Fruit fly (Drosophila melanogaster) whole organism, embryonic: ENCODE results near the gene Ugt37A2.

Experiments used
- CG10209 ChIP-seq: fragments of 200-800 bp; sonication (Bioruptor generic); optimal IDR thresholded peaks from 3 replicates; lab custom pipeline; 2017; ENCODE audit warnings: missing biosample characterization, mild to moderate bottlenecking, missing genetic modification characterization, missing genetic modification reagents
- CG11398 ChIP-seq: fragments of 200-800 bp; sonication (Bioruptor generic); optimal IDR thresholded peaks from 2 replicates; lab custom pipeline; 2016; ENCODE audit warnings: missing biosample characterization, missing genetic modification characterization
- CG12071 ChIP-seq: fragments of 200-800 bp; sonication (Bioruptor generic); optimal IDR thresholded peaks from 3 replicates; lab custom pipeline; 2018; ENCODE audit warnings: missing biosample characterization, mild to moderate bottlenecking, missing genetic modification characterization
- CG12659 ChIP-seq: fragments of 200-800 bp; sonication (Bioruptor generic); optimal IDR thresholded peaks from 3 replicates; lab custom pipeline; 2017; ENCODE audit warnings: mild to moderate bottlenecking, missing biosample characterization, missing genetic modification reagents, missing genetic modification characterization
- CG13287 ChIP-seq: fragments of 200-800 bp; sonication (Bioruptor generic); IDR thresholded peaks from 2 replicates; pipeline ENCODE4 v1.3.6; 2022; ENCODE audit warnings: missing biosample characterization, missing genetic modification characterization; ENCODE audit not compliant: partially characterized antibody
- CG13424 ChIP-seq: fragments of 200-800 bp; sonication (Bioruptor generic); optimal IDR thresholded peaks from 2 replicates; lab custom pipeline; 2019; ENCODE audit warnings: missing biosample characterization, mild to moderate bottlenecking, missing genetic modification characterization, moderate library complexity
- CG14860 ChIP-seq: fragments of 200-800 bp; sonication (Bioruptor generic); IDR thresholded peaks from 3 replicates; pipeline ENCODE4 v1.3.6; 2022; ENCODE audit warnings: missing biosample characterization, missing genetic modification characterization; ENCODE audit not compliant: partially characterized antibody
- CG1529 ChIP-seq: fragments of 200-800 bp; sonication (Bioruptor generic); optimal IDR thresholded peaks from 3 replicates; lab custom pipeline; 2018; ENCODE audit warnings: missing biosample characterization, missing genetic modification characterization
- CG15514 ChIP-seq: fragments of 200-800 bp; sonication (Bioruptor generic); optimal IDR thresholded peaks from 3 replicates; lab custom pipeline; 2017; ENCODE audit warnings: missing biosample characterization, missing genetic modification characterization, mild to moderate bottlenecking, moderate library complexity, missing genetic modification reagents
- CG1602 ChIP-seq: fragments of 200-800 bp; sonication (Bioruptor generic); optimal IDR thresholded peaks from 3 replicates; lab custom pipeline; 2016; ENCODE audit warnings: missing biosample characterization, missing genetic modification characterization
- CG16779 ChIP-seq: fragments of 200-800 bp; sonication (Bioruptor generic); IDR thresholded peaks from 2 replicates; pipeline ENCODE4 v1.3.6; 2022; ENCODE audit warnings: missing biosample characterization, missing genetic modification characterization
- CG2889 ChIP-seq: fragments of 200-800 bp; sonication (Bioruptor generic); IDR thresholded peaks from 3 replicates; pipeline ENCODE4 v1.3.6; 2022; ENCODE audit warnings: missing biosample characterization, missing genetic modification characterization
- CG31224 ChIP-seq: fragments of 200-800 bp; sonication (Bioruptor generic); IDR thresholded peaks from 2 replicates; pipeline ENCODE4 v1.3.6; 2022; ENCODE audit warnings: missing biosample characterization, missing genetic modification characterization
- CG3407 ChIP-seq: fragments of 200-800 bp; sonication (Bioruptor generic); optimal IDR thresholded peaks from 2 replicates; lab custom pipeline; 2018; ENCODE audit warnings: missing biosample characterization, mild to moderate bottlenecking, missing genetic modification characterization
- CG42726 ChIP-seq: fragments of 200-800 bp; sonication (Bioruptor generic); IDR thresholded peaks from 2 replicates; pipeline ENCODE4 v1.3.6; 2022; ENCODE audit warnings: missing biosample characterization, missing genetic modification characterization; ENCODE audit not compliant: partially characterized antibody
- CG5180 ChIP-seq: fragments of 200-800 bp; sonication (Bioruptor generic); optimal IDR thresholded peaks from 3 replicates; lab custom pipeline; 2017; ENCODE audit warnings: missing biosample characterization, missing genetic modification characterization, mild to moderate bottlenecking, moderate library complexity, missing genetic modification reagents
- CG6765 ChIP-seq: fragments of 200-800 bp; sonication (Bioruptor generic); optimal IDR thresholded peaks from 3 replicates; lab custom pipeline; 2017; ENCODE audit warnings: missing biosample characterization, mild to moderate bottlenecking, missing genetic modification characterization
- CG8281 ChIP-seq: fragments of 200-800 bp; sonication (Bioruptor generic); optimal IDR thresholded peaks from 2 replicates; lab custom pipeline; 2018; ENCODE audit warnings: missing biosample characterization, mild to moderate bottlenecking, missing genetic modification characterization, moderate library complexity
- CG8290 ChIP-seq, 3 experiments: fragments of 200-800 bp; sonication (Bioruptor generic); optimal IDR thresholded peaks; 2 replicates each; lab custom pipeline; 2016 to 2019; ENCODE audit warnings: missing biosample characterization in 3 of 3, missing genetic modification characterization in 3 of 3, mild to moderate bottlenecking in 2 of 3, moderate library complexity in 1 of 3
- CG9437 ChIP-seq: fragments of 200-800 bp; sonication (Bioruptor generic); optimal IDR thresholded peaks from 2 replicates; lab custom pipeline; 2018; ENCODE audit warnings: missing biosample characterization, mild to moderate bottlenecking, missing genetic modification characterization
- CoRest ChIP-seq: fragments of 200-800 bp; sonication (Bioruptor generic); optimal IDR thresholded peaks from 3 replicates; lab custom pipeline; 2018; ENCODE audit warnings: missing biosample characterization, mild to moderate bottlenecking, missing genetic modification characterization, moderate library complexity
- CrebB ChIP-seq: fragments of 200-800 bp; sonication (Bioruptor generic); optimal IDR thresholded peaks from 3 replicates; lab custom pipeline; 2018; ENCODE audit warnings: missing biosample characterization, mild to moderate bottlenecking, missing genetic modification characterization
- Dek ChIP-seq: fragments of 200-800 bp; sonication (Bioruptor generic); optimal IDR thresholded peaks from 3 replicates; lab custom pipeline; 2019; ENCODE audit warnings: missing biosample characterization, mild to moderate bottlenecking, missing genetic modification characterization, moderate library complexity
- Ets97D ChIP-seq: fragments of 200-800 bp; sonication (Bioruptor generic); optimal IDR thresholded peaks from 3 replicates; lab custom pipeline; 2016; ENCODE audit warnings: missing biosample characterization, missing genetic modification characterization
- H15 ChIP-seq: fragments of 200-800 bp; sonication (Bioruptor generic); IDR thresholded peaks from 3 replicates; pipeline ENCODE4 v1.3.6; 2022; ENCODE audit warnings: missing biosample characterization, missing genetic modification characterization
- Optix ChIP-seq: fragments of 200-800 bp; sonication (Bioruptor generic); IDR thresholded peaks from 3 replicates; pipeline ENCODE4 v1.3.6; 2022; ENCODE audit warnings: missing biosample characterization, missing genetic modification characterization
- Poxn ChIP-seq: fragments of 200-800 bp; sonication (Bioruptor generic); IDR thresholded peaks from 2 replicates; pipeline ENCODE4 v1.3.6; 2022; ENCODE audit warnings: missing biosample characterization, missing genetic modification characterization
- Scr ChIP-seq: fragments of 200-800 bp; sonication (Bioruptor generic); IDR thresholded peaks from 2 replicates; pipeline ENCODE4 v1.3.6; 2022; ENCODE audit warnings: missing biosample characterization, missing genetic modification characterization; ENCODE audit not compliant: partially characterized antibody
- Xrp1 ChIP-seq: fragments of 200-800 bp; sonication (Bioruptor generic); IDR thresholded peaks from 2 replicates; pipeline ENCODE4 v1.3.6; 2022; ENCODE audit warnings: missing biosample characterization, missing genetic modification characterization
- YL-1 ChIP-seq: fragments of 200-800 bp; sonication (Bioruptor generic); optimal IDR thresholded peaks from 3 replicates; lab custom pipeline; 2017; ENCODE audit warnings: missing biosample characterization, mild to moderate bottlenecking, missing genetic modification characterization
- abd-A ChIP-seq: fragments of 200-800 bp; sonication (Bioruptor generic); optimal IDR thresholded peaks from 3 replicates; lab custom pipeline; 2019; ENCODE audit warnings: missing biosample characterization, mild to moderate bottlenecking, missing genetic modification characterization, moderate library complexity
- gce ChIP-seq: fragments of 200-800 bp; sonication (Bioruptor generic); IDR thresholded peaks from 3 replicates; pipeline ENCODE4 v1.3.6; 2022; ENCODE audit warnings: missing biosample characterization, missing genetic modification characterization
- gem ChIP-seq: fragments of 200-800 bp; sonication (Bioruptor generic); optimal IDR thresholded peaks from 2 replicates; lab custom pipeline; 2019; ENCODE audit warnings: missing biosample characterization, mild to moderate bottlenecking, missing genetic modification characterization, moderate library complexity
- nau ChIP-seq: fragments of 200-800 bp; sonication (Bioruptor generic); optimal IDR thresholded peaks from 3 replicates; lab custom pipeline; 2017; ENCODE audit warnings: missing biosample characterization, mild to moderate bottlenecking, missing genetic modification characterization, missing genetic modification reagents
- nerfin-1 ChIP-seq: fragments of 200-800 bp; sonication (Bioruptor generic); optimal IDR thresholded peaks from 3 replicates; lab custom pipeline; 2019; ENCODE audit warnings: missing biosample characterization, mild to moderate bottlenecking, missing genetic modification characterization, moderate library complexity
- org-1 ChIP-seq: fragments of 200-800 bp; sonication (Bioruptor generic); optimal IDR thresholded peaks from 2 replicates; lab custom pipeline; 2017; ENCODE audit warnings: missing biosample characterization, missing genetic modification characterization
- peb ChIP-seq: fragments of 200-800 bp; sonication (Bioruptor generic); IDR thresholded peaks from 2 replicates; pipeline ENCODE4 v1.3.6; 2022; ENCODE audit warnings: missing biosample characterization, missing genetic modification characterization
- pho ChIP-seq: fragments of 200-800 bp; sonication (Bioruptor generic); optimal IDR thresholded peaks from 2 replicates; lab custom pipeline; 2016; ENCODE audit warnings: missing biosample characterization, missing genetic modification characterization
- pum ChIP-seq: fragments of 200-800 bp; sonication (Bioruptor generic); optimal IDR thresholded peaks from 2 replicates; lab custom pipeline; 2016; ENCODE audit warnings: missing biosample characterization, missing genetic modification characterization
- ranshi ChIP-seq: fragments of 200-800 bp; sonication (Bioruptor generic); IDR thresholded peaks from 2 replicates; pipeline ENCODE4 v1.3.6; 2022; ENCODE audit warnings: missing biosample characterization, missing genetic modification characterization
- slou ChIP-seq: fragments of 200-800 bp; sonication (Bioruptor generic); optimal IDR thresholded peaks from 3 replicates; lab custom pipeline; 2016; ENCODE audit warnings: missing biosample characterization, missing genetic modification characterization
- ssp ChIP-seq: fragments of 200-800 bp; sonication (Bioruptor generic); IDR thresholded peaks from 2 replicates; pipeline ENCODE4 v1.3.6; 2022; ENCODE audit warnings: missing biosample characterization, missing genetic modification characterization
- tin ChIP-seq: fragments of 200-800 bp; sonication (Bioruptor generic); optimal IDR thresholded peaks from 3 replicates; lab custom pipeline; 2016; ENCODE audit warnings: missing biosample characterization, missing genetic modification characterization
- tio ChIP-seq: fragments of 200-800 bp; sonication (Bioruptor generic); optimal IDR thresholded peaks from 2 replicates; lab custom pipeline; 2017; ENCODE audit warnings: missing biosample characterization, missing genetic modification characterization, inconsistent platforms
- toy ChIP-seq: fragments of 200-800 bp; sonication (Bioruptor generic); IDR thresholded peaks from 2 replicates; pipeline ENCODE4 v1.3.6; 2022; ENCODE audit warnings: missing biosample characterization, missing genetic modification characterization
- trem ChIP-seq: fragments of 200-800 bp; optimal IDR thresholded peaks from 3 replicates; lab custom pipeline; 2019; ENCODE audit warnings: missing biosample characterization, mild to moderate bottlenecking, missing genetic modification characterization, moderate library complexity
- ttk ChIP-seq: fragments of 200-800 bp; sonication (Bioruptor generic); IDR thresholded peaks from 2 replicates; pipeline ENCODE4 v2.1.2; 2022; ENCODE audit warnings: missing biosample characterization, missing genetic modification characterization
- unc-4 ChIP-seq: fragments of 200-800 bp; sonication (Bioruptor generic); IDR thresholded peaks from 2 replicates; pipeline ENCODE4 v1.3.6; 2022; ENCODE audit warnings: missing biosample characterization, missing genetic modification characterization; ENCODE audit not compliant: partially characterized antibody
- yki ChIP-seq: fragments of >200 bp; optimal IDR thresholded peaks from 3 replicates; lab custom pipeline; 2018
- zen ChIP-seq: fragments of 200-800 bp; sonication (Bioruptor generic); optimal IDR thresholded peaks from 3 replicates; lab custom pipeline; 2018; ENCODE audit warnings: missing biosample characterization, mild to moderate bottlenecking, missing genetic modification characterization, moderate library complexity

Gene Ugt37A2

dm6 chr3R:12722392-12722914, 17.0 kb upstream of the Ugt37A2 start, which contains the start of gene Men (continued):
- TF ChIP-seq CG14860 (GFP tag; lab: Robert Waterston, UW) = no peak
- TF ChIP-seq nau (GFP tag; lab: Kevin White, UChicago) = no peak
- no peak; the same call in 2 of the 3 replicates for TF ChIP-seq gce (GFP tag; lab: Robert Waterston, UW)
- no peak for TF ChIP-seq CrebB
- TF ChIP-seq CG8290 (GFP tag; optimal IDR thresholded peaks at IDR 0.05; lab: Kevin White, UChicago) = no peak
- TF ChIP-seq CG8290 (tag; optimal IDR thresholded peaks at IDR 0.05; lab: Kevin White, UChicago) = no peak
- peak; percentile 21 for TF ChIP-seq tio (GFP tag; lab: Kevin White, UChicago)
- no peak for TF ChIP-seq toy (GFP tag; lab: Robert Waterston, UW)
- TF ChIP-seq H15 (GFP tag; lab: Robert Waterston, UW) = no peak
- TF ChIP-seq CG13287 (GFP tag; lab: Robert Waterston, UW) = no peak
- TF ChIP-seq CG16779 (GFP tag; lab: Robert Waterston, UW) = no peak
- peak; percentile 27 for TF ChIP-seq tin (GFP tag; lab: Kevin White, UChicago)
- TF ChIP-seq unc-4 = no peak
- peak; percentile 32 for TF ChIP-seq org-1
- TF ChIP-seq YL-1 (GFP tag; lab: Kevin White, UChicago) = no peak
- TF ChIP-seq trem (tag; lab: Kevin White, UChicago) = peak; percentile 11
- TF ChIP-seq CG42726 (GFP tag; lab: Robert Waterston, UW) = no peak
- TF ChIP-seq CG6765 (GFP tag; lab: Kevin White, UChicago) = peak; percentile 41
- no peak for TF ChIP-seq CG31224 (GFP tag; lab: Robert Waterston, UW)
- no peak for TF ChIP-seq Ets97D
- no peak for TF ChIP-seq pum (GFP tag; lab: Kevin White, UChicago)
- no peak for TF ChIP-seq Scr (GFP tag; lab: Robert Waterston, UW)
- peak; percentile 82 for TF ChIP-seq CG13424 (tag; lab: Kevin White, UChicago)
- TF ChIP-seq CG3407 (GFP tag; lab: Kevin White, UChicago) = peak; percentile 37
- TF ChIP-seq ttk (GFP tag; lab: Robert Waterston, UW) = no peak
- peak; percentile 26 for TF ChIP-seq CG1602
- peak; percentile 25 for TF ChIP-seq CG1529 (GFP tag; lab: Kevin White, UChicago)
- TF ChIP-seq slou (GFP tag; lab: Kevin White, UChicago) = no peak
- TF ChIP-seq Optix (GFP tag; lab: Robert Waterston, UW) = no peak
- TF ChIP-seq CG12659 (GFP tag; lab: Kevin White, UChicago) = peak; percentile 70
- TF ChIP-seq CG2889 (GFP tag; lab: Robert Waterston, UW) = no peak
- TF ChIP-seq Poxn (GFP tag; lab: Robert Waterston, UW) = no peak
- peak; percentile 54 for TF ChIP-seq CG9437 (GFP tag; lab: Kevin White, UChicago)
- TF ChIP-seq pho (GFP tag; lab: Kevin White, UChicago) = no peak
- peak; percentile 7 for TF ChIP-seq CG12071 (GFP tag; lab: Kevin White, UChicago)
- no peak for TF ChIP-seq CG11398
- no peak for TF ChIP-seq zen
- peak; percentile 2 for TF ChIP-seq CG8281 (tag; lab: Kevin White, UChicago)
- peak; percentile 49 for TF ChIP-seq ssp (GFP tag; lab: Robert Waterston, UW)
- TF ChIP-seq CoRest (tag; lab: Kevin White, UChicago) = peak; percentile 78
- peak; percentile 83 for TF ChIP-seq gem
- TF ChIP-seq abd-A (tag; lab: Kevin White, UChicago) = no peak
- TF ChIP-seq Dek (tag; lab: Kevin White, UChicago) = peak; percentile 62
- peak; percentile 35 for TF ChIP-seq CG5180
- TF ChIP-seq yki (lab: Kevin White, UChicago) = no peak
- TF ChIP-seq CG10209 (GFP tag; lab: Kevin White, UChicago) = peak; percentile 43
- peak; percentile 58 for TF ChIP-seq nerfin-1 (tag; lab: Kevin White, UChicago)
- peak; percentile 1 for TF ChIP-seq CG15514 (GFP tag; lab: Kevin White, UChicago)
- TF ChIP-seq ranshi (GFP tag; lab: Robert Waterston, UW) = peak; percentile 65
- no peak for TF ChIP-seq peb (GFP tag; lab: Robert Waterston, UW)
- peak; percentile 68 for TF ChIP-seq Xrp1
